Fruit fly (Drosophila melanogaster) whole organism, embryonic: Measurements from ENCODE around the gene MBD-R2.
A peak's percentile ranks its signal among the peaks of the same experiment; 100 is the strongest.

Experiments
- Abd-B ChIP-seq: fragments of 200-800 bp; sonication (Bioruptor generic); optimal IDR thresholded peaks from 2 replicates; lab custom pipeline; 2018; ENCODE audit warnings: missing biosample characterization, mild to moderate bottlenecking, missing genetic modification characterization, moderate library complexity
- Adf1 ChIP-seq: fragments of 200-800 bp; sonication (Bioruptor generic); IDR thresholded peaks from 2 replicates; pipeline ENCODE4 v1.3.6; 2022; ENCODE audit warnings: missing biosample characterization, missing genetic modification characterization
- Aef1 ChIP-seq: fragments of 200-800 bp; sonication (Bioruptor generic); IDR thresholded peaks from 3 replicates; pipeline ENCODE4 v1.3.6; 2022; ENCODE audit warnings: missing biosample characterization, missing genetic modification characterization
- Bteb2 ChIP-seq: fragments of 200-800 bp; sonication (Bioruptor generic); optimal IDR thresholded peaks from 2 replicates; lab custom pipeline; 2016; ENCODE audit warnings: missing biosample characterization, missing genetic modification characterization
- CG11398 ChIP-seq: fragments of 200-800 bp; sonication (Bioruptor generic); optimal IDR thresholded peaks from 2 replicates; lab custom pipeline; 2016; ENCODE audit warnings: missing biosample characterization, missing genetic modification characterization
- CG11456 ChIP-seq: fragments of 200-800 bp; sonication (Bioruptor generic); IDR thresholded peaks from 3 replicates; pipeline ENCODE4 v1.3.6; 2022; ENCODE audit warnings: missing biosample characterization, missing genetic modification characterization
- CG11560 ChIP-seq: fragments of 200-800 bp; sonication (Bioruptor generic); IDR thresholded peaks from 3 replicates; pipeline ENCODE4 v1.3.6; 2022; ENCODE audit warnings: missing biosample characterization, missing genetic modification characterization
- CG11696 ChIP-seq: fragments of 200-800 bp; sonication (Bioruptor generic); IDR thresholded peaks from 2 replicates; pipeline ENCODE4 v1.3.6; 2022; ENCODE audit warnings: missing biosample characterization, missing genetic modification characterization
- CG15073 ChIP-seq: fragments of 200-800 bp; sonication (Bioruptor generic); optimal IDR thresholded peaks from 2 replicates; lab custom pipeline; 2016; ENCODE audit warnings: missing biosample characterization, missing genetic modification characterization
- CG15514 ChIP-seq: fragments of 200-800 bp; sonication (Bioruptor generic); optimal IDR thresholded peaks from 3 replicates; lab custom pipeline; 2017; ENCODE audit warnings: missing biosample characterization, missing genetic modification characterization, mild to moderate bottlenecking, moderate library complexity, missing genetic modification reagents
- CG17186 ChIP-seq: fragments of 200-800 bp; sonication (Bioruptor generic); optimal IDR thresholded peaks from 3 replicates; lab custom pipeline; 2017; ENCODE audit warnings: missing biosample characterization, missing genetic modification reagents, missing genetic modification characterization
- CG17359 ChIP-seq: fragments of 200-800 bp; sonication (Bioruptor generic); optimal IDR thresholded peaks from 3 replicates; lab custom pipeline; 2018; ENCODE audit warnings: missing biosample characterization, mild to moderate bottlenecking, missing genetic modification characterization, moderate library complexity
- CG1792 ChIP-seq: fragments of 200-800 bp; sonication (Bioruptor generic); optimal IDR thresholded peaks from 2 replicates; lab custom pipeline; 2016; ENCODE audit warnings: missing biosample characterization, missing genetic modification characterization
- CG4404 ChIP-seq: fragments of 200-800 bp; sonication (Bioruptor generic); IDR thresholded peaks from 2 replicates; pipeline ENCODE4 v1.3.6; 2022; ENCODE audit warnings: missing biosample characterization, missing genetic modification characterization
- CG5180 ChIP-seq: fragments of 200-800 bp; sonication (Bioruptor generic); optimal IDR thresholded peaks from 3 replicates; lab custom pipeline; 2017; ENCODE audit warnings: missing biosample characterization, missing genetic modification characterization, mild to moderate bottlenecking, moderate library complexity, missing genetic modification reagents
- CG5245 ChIP-seq: fragments of 200-800 bp; sonication (Bioruptor generic); optimal IDR thresholded peaks from 3 replicates; lab custom pipeline; 2016; ENCODE audit warnings: missing biosample characterization, missing genetic modification characterization
- CG6254 ChIP-seq: fragments of 200-800 bp; sonication (Bioruptor generic); optimal IDR thresholded peaks from 3 replicates; lab custom pipeline; 2017; ENCODE audit warnings: mild to moderate bottlenecking, missing biosample characterization, missing genetic modification reagents, missing genetic modification characterization
- CG6654 ChIP-seq: fragments of 200-800 bp; sonication (Bioruptor generic); optimal IDR thresholded peaks from 2 replicates; lab custom pipeline; 2017; ENCODE audit warnings: missing biosample characterization, mild to moderate bottlenecking, missing genetic modification characterization
- CG7556 ChIP-seq: fragments of 200-800 bp; sonication (Bioruptor generic); optimal IDR thresholded peaks from 2 replicates; lab custom pipeline; 2017; ENCODE audit warnings: missing biosample characterization, mild to moderate bottlenecking, missing genetic modification characterization
- CG8290 ChIP-seq, 3 experiments: fragments of 200-800 bp; sonication (Bioruptor generic); optimal IDR thresholded peaks; 2 replicates each; lab custom pipeline; 2016 to 2019; ENCODE audit warnings: missing biosample characterization in 3 of 3, missing genetic modification characterization in 3 of 3, mild to moderate bottlenecking in 2 of 3, moderate library complexity in 1 of 3
- CG8388 ChIP-seq: fragments of 200-800 bp; sonication (Bioruptor generic); optimal IDR thresholded peaks from 2 replicates; lab custom pipeline; 2019; ENCODE audit warnings: missing biosample characterization, mild to moderate bottlenecking, missing genetic modification characterization, moderate library complexity
- CG8944 ChIP-seq: fragments of 200-800 bp; sonication (Bioruptor generic); optimal IDR thresholded peaks from 3 replicates; lab custom pipeline; 2016; ENCODE audit warnings: missing biosample characterization, missing genetic modification characterization
- Ets65A ChIP-seq: fragments of 200-800 bp; sonication (Bioruptor generic); peaks from one replicate; lab custom pipeline; 2016; ENCODE audit warnings: missing biosample characterization, missing genetic modification characterization
- Gsc ChIP-seq: fragments of 200-800 bp; sonication (Bioruptor generic); IDR thresholded peaks from 2 replicates; pipeline ENCODE4 v1.3.6; 2022; ENCODE audit warnings: missing biosample characterization, missing genetic modification characterization
- H2.0 ChIP-seq: fragments of 200-800 bp; sonication (Bioruptor generic); IDR thresholded peaks from 2 replicates; pipeline ENCODE4 v1.3.6; 2022; ENCODE audit warnings: missing biosample characterization, missing genetic modification characterization
- HHEX ChIP-seq: fragments of 200-800 bp; sonication (Bioruptor generic); optimal IDR thresholded peaks from 3 replicates; lab custom pipeline; 2017; ENCODE audit warnings: missing biosample characterization, mild to moderate bottlenecking, missing genetic modification characterization, missing genetic modification reagents
- HLHmδ ChIP-seq: fragments of 200-800 bp; sonication (Bioruptor generic); optimal IDR thresholded peaks from 2 replicates; lab custom pipeline; 2018; ENCODE audit warnings: missing biosample characterization, mild to moderate bottlenecking, missing genetic modification characterization, moderate library complexity
- Med ChIP-seq: fragments of 200-800 bp; sonication (Bioruptor generic); peaks from one replicate; lab custom pipeline; 2016; ENCODE audit warnings: missing biosample characterization, missing genetic modification characterization, mild to moderate bottlenecking, inconsistent platforms, moderate library complexity
- Meics ChIP-seq: fragments of 200-800 bp; sonication (Bioruptor generic); optimal IDR thresholded peaks from 2 replicates; lab custom pipeline; 2017; ENCODE audit warnings: missing biosample characterization, mild to moderate bottlenecking, missing genetic modification characterization
- Optix ChIP-seq: fragments of 200-800 bp; sonication (Bioruptor generic); IDR thresholded peaks from 3 replicates; pipeline ENCODE4 v1.3.6; 2022; ENCODE audit warnings: missing biosample characterization, missing genetic modification characterization
- Scr ChIP-seq: fragments of 200-800 bp; sonication (Bioruptor generic); IDR thresholded peaks from 2 replicates; pipeline ENCODE4 v1.3.6; 2022; ENCODE audit warnings: missing biosample characterization, missing genetic modification characterization; ENCODE audit not compliant: partially characterized antibody
- Sin3A ChIP-seq: fragments of >200 bp; optimal IDR thresholded peaks from 2 replicates; lab custom pipeline; 2018
- Six4 ChIP-seq: fragments of 200-800 bp; sonication (Bioruptor generic); optimal IDR thresholded peaks from 2 replicates; lab custom pipeline; 2016; ENCODE audit warnings: missing biosample characterization, missing genetic modification characterization
- Tbp ChIP-seq: fragments of >200 bp; optimal IDR thresholded peaks from 2 replicates; lab custom pipeline; 2018; ENCODE audit warnings: missing biosample characterization, missing genetic modification characterization
- Trl ChIP-seq, 3 experiments: fragments of >200 bp in 2 of 3; fragments of 200-800 bp in 1 of 3; sonication (Bioruptor generic) in 1 of 3; optimal IDR thresholded peaks; 2 replicates in 1 of 3; 3 replicates in 2 of 3; lab custom pipeline; 2016 to 2017; ENCODE audit warnings: missing biosample characterization in 1 of 3, missing genetic modification characterization in 1 of 3
- ap ChIP-seq: fragments of 200-800 bp; sonication (Bioruptor generic); IDR thresholded peaks from 2 replicates; pipeline ENCODE4 v1.3.6; 2022; ENCODE audit warnings: missing biosample characterization, missing genetic modification characterization
- ash1 ChIP-seq: fragments of 200-800 bp; sonication (Bioruptor generic); optimal IDR thresholded peaks from 2 replicates; lab custom pipeline; 2018; ENCODE audit warnings: missing biosample characterization, mild to moderate bottlenecking, missing genetic modification characterization
- cas ChIP-seq: fragments of 200-800 bp; sonication (Bioruptor generic); IDR thresholded peaks from 2 replicates; pipeline ENCODE4 v1.3.6; 2022; ENCODE audit warnings: missing biosample characterization, missing genetic modification characterization
- dmrt99B ChIP-seq: fragments of 200-800 bp; sonication (Bioruptor generic); optimal IDR thresholded peaks from 2 replicates; lab custom pipeline; 2018; ENCODE audit warnings: missing biosample characterization, mild to moderate bottlenecking, missing genetic modification characterization, moderate library complexity
- grau ChIP-seq: fragments of 200-800 bp; optimal IDR thresholded peaks from 3 replicates; lab custom pipeline; 2019; ENCODE audit warnings: missing biosample characterization, mild to moderate bottlenecking, missing genetic modification characterization, moderate library complexity
- gt ChIP-seq: fragments of 200-800 bp; sonication (Bioruptor generic); IDR thresholded peaks from 2 replicates; pipeline ENCODE4 v1.3.6; 2022; ENCODE audit warnings: missing biosample characterization, missing genetic modification characterization
- knrl ChIP-seq: fragments of 200-800 bp; sonication (Bioruptor generic); IDR thresholded peaks from 3 replicates; pipeline ENCODE4 v1.3.6; 2022; ENCODE audit warnings: missing biosample characterization, missing genetic modification characterization; ENCODE audit not compliant: partially characterized antibody
- p53 ChIP-seq: fragments of 200-800 bp; sonication (Bioruptor generic); optimal IDR thresholded peaks from 2 replicates; lab custom pipeline; 2016; ENCODE audit warnings: missing biosample characterization, missing genetic modification characterization
- phol ChIP-seq: fragments of 200-800 bp; sonication (Bioruptor generic); optimal IDR thresholded peaks from 3 replicates; lab custom pipeline; 2018; ENCODE audit warnings: missing biosample characterization, mild to moderate bottlenecking, missing genetic modification characterization, moderate library complexity
- repo ChIP-seq: fragments of 200-800 bp; sonication (Bioruptor generic); optimal IDR thresholded peaks from 2 replicates; lab custom pipeline; 2016; ENCODE audit warnings: missing biosample characterization, missing genetic modification characterization
- row ChIP-seq: fragments of 200-800 bp; sonication (Bioruptor generic); IDR thresholded peaks from 3 replicates; pipeline ENCODE4 v1.3.6; 2022; ENCODE audit warnings: missing biosample characterization, missing genetic modification characterization
- sens ChIP-seq: fragments of 200-800 bp; sonication (Bioruptor generic); peaks from one replicate; lab custom pipeline; 2016; ENCODE audit warnings: missing biosample characterization, missing genetic modification characterization
- seq ChIP-seq: fragments of 200-800 bp; sonication (Bioruptor generic); IDR thresholded peaks from 2 replicates; pipeline ENCODE4 v1.3.6; 2022; ENCODE audit warnings: missing biosample characterization, missing genetic modification characterization
- sima ChIP-seq: fragments of 200-800 bp; sonication (Bioruptor generic); optimal IDR thresholded peaks from 2 replicates; lab custom pipeline; 2016; ENCODE audit warnings: missing biosample characterization, missing genetic modification characterization
- toy ChIP-seq: fragments of 200-800 bp; sonication (Bioruptor generic); IDR thresholded peaks from 2 replicates; pipeline ENCODE4 v1.3.6; 2022; ENCODE audit warnings: missing biosample characterization, missing genetic modification characterization
- vfl ChIP-seq: fragments of 200-800 bp; sonication (Bioruptor generic); optimal IDR thresholded peaks from 2 replicates; lab custom pipeline; 2016; ENCODE audit warnings: missing biosample characterization, missing genetic modification characterization

MBD-R2 gene

DNA sequence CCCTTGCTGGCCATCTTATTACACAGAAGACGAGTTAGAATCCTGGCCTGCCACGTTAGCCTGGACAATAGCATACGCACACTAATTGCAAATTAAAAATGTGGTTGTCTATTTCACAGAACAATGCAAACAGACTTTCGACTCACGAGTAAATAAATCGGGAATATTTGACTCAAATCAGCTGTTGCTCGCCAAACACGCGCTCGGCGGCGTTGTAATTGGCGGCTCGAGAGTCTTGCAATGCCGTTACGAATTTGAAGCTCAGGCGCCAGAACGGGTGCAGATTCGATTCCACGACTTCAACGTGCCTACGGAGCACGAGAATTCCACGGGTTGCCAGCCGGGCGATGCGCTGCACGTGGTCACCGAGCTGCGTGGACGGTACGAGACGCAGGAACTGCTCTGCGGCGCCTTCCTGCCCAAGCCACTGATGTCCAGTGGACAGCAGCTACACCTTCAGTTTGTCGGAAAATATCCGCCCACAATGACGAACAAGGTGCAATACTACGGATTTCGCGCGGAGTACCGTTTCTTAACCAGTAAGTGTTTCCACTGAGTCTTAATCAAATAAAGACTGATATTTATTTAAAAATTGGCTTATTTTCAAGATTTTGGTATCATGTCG, 45.7 kb upstream of the MBD-R2 start, which contains the start of gene DNAlig3 (continued):
- TF ChIP-seq CG11696 (GFP tag; lab: Robert Waterston, UW) (no peak), Bteb2 (GFP tag; lab: Kevin White, UChicago) (no peak), Ets65A (GFP tag; lab: Kevin White, UChicago) (no peak), CG11560 (tag; lab: Robert Waterston, UW) (no peak), gt (GFP tag; lab: Robert Waterston, UW) (no peak), ap (GFP tag; lab: Robert Waterston, UW) (no peak), Sin3A (lab: Kevin White, UChicago) (no peak), Scr (GFP tag; lab: Robert Waterston, UW) (peak; percentile 60), toy (GFP tag; lab: Robert Waterston, UW) (no peak), CG6654 (GFP tag; lab: Kevin White, UChicago) (no peak), seq (GFP tag; lab: Robert Waterston, UW) (no peak), CG8290 (GFP tag; optimal IDR thresholded peaks at IDR 0.05; lab: Kevin White, UChicago) (no peak), CG8290 (tag; optimal IDR thresholded peaks at IDR 0.05; lab: Kevin White, UChicago) (peak in 1 of 2 experiments; percentile 40), Optix (no peak), Six4 (GFP tag; lab: Kevin White, UChicago) (no peak), CG11456 (GFP tag; lab: Robert Waterston, UW) (no peak), dmrt99B (tag; lab: Kevin White, UChicago) (no peak), CG8388 (no peak), Trl (optimal IDR thresholded peaks at IDR 0.05; lab: Kevin White, UChicago) (no peak), Trl (GFP tag; optimal IDR thresholded peaks at IDR 0.05; lab: Kevin White, UChicago) (no peak), CG7556 (GFP tag; lab: Kevin White, UChicago) (no peak), Abd-B (GFP tag; lab: Kevin White, UChicago) (no peak), CG17186 (GFP tag; lab: Kevin White, UChicago) (peak; percentile 77), knrl (GFP tag; lab: Robert Waterston, UW) (0 out of 3 replicates have a peak, but pooled peaks have one; percentile 28), phol (tag; lab: Kevin White, UChicago) (no peak), CG15514 (peak; percentile 79), HHEX (no peak), sima (GFP tag; lab: Kevin White, UChicago) (no peak), CG1792 (GFP tag; lab: Kevin White, UChicago) (no peak), row (GFP tag; lab: Robert Waterston, UW) (no peak; the same call in 2 of the 3 replicates), CG15073 (GFP tag; lab: Kevin White, UChicago) (no peak), CG17359 (tag; lab: Kevin White, UChicago) (no peak), sens (GFP tag; lab: Kevin White, UChicago) (peak; percentile 32), CG5180 (GFP tag; lab: Kevin White, UChicago) (no peak), Tbp (GFP tag; lab: Kevin White, UChicago) (no peak), Meics (GFP tag; lab: Kevin White, UChicago) (no peak), Gsc (no peak), ash1 (no peak), HLHmδ (GFP tag; lab: Kevin White, UChicago) (peak; percentile 65), Med (peak; percentile 42), grau (tag; lab: Kevin White, UChicago) (no peak), Adf1 (GFP tag; lab: Robert Waterston, UW) (no peak), vfl (GFP tag; lab: Kevin White, UChicago) (no peak), CG5245 (no peak), CG4404 (GFP tag; lab: Robert Waterston, UW) (no peak), Aef1 (no peak), H2.0 (GFP tag; lab: Robert Waterston, UW) (no peak), CG8944 (no peak), p53 (GFP tag; lab: Kevin White, UChicago) (no peak), repo (no peak), cas (no peak), CG11398 (GFP tag; lab: Kevin White, UChicago) (no peak), CG6254 (GFP tag; lab: Kevin White, UChicago) (no peak)
